Worm (Caenorhabditis elegans) whole organism, L4 larva: ENCODE measurements around the gene F36D4.6.

ENCODE experiments used
- Y48G9A.11 ChIP-seq: fragments of 200-800 bp; sonication (Bioruptor generic); IDR thresholded peaks from 2 replicates; pipeline ENCODE4 v1.3.6; 2022; ENCODE audit warnings: missing genetic modification reagents, missing genetic modification characterization, missing compliant biosample characterization
- ZK337.2 ChIP-seq: fragments of 200-800 bp; sonication (Bioruptor generic); IDR thresholded peaks from 2 replicates; pipeline ENCODE4 v1.3.6; 2022; ENCODE audit warnings: missing genetic modification reagents, missing genetic modification characterization, missing compliant biosample characterization
- ama-1 ChIP-seq: fragments of 150-350 bp; optimal IDR thresholded peaks from 2 replicates; lab custom pipeline; 2014; ENCODE audit warnings: inconsistent platforms, mixed read lengths
- daf-16 ChIP-seq, 3 experiments: sonication (generic microtip); optimal IDR thresholded peaks; 2 replicates each; lab custom pipeline; 2016 to 2017; ENCODE audit warnings: missing genetic modification characterization in 3 of 3, missing genetic modification reagents in 3 of 3, mild to moderate bottlenecking in 2 of 3, missing compliant biosample characterization in 2 of 3, missing biosample characterization in 1 of 3, moderate library complexity in 1 of 3
- dmd-8 ChIP-seq: fragments of 200-800 bp; sonication (Bioruptor generic); IDR thresholded peaks from 2 replicates; pipeline ENCODE4 v1.3.6; 2022; ENCODE audit warnings: missing genetic modification characterization, missing compliant biosample characterization
- fos-1 ChIP-seq: fragments of 150-350 bp; optimal IDR thresholded peaks from 2 replicates; lab custom pipeline; 2014; ENCODE audit warnings: missing biosample characterization, missing genetic modification characterization
- pqm-1 ChIP-seq: sonication (generic microtip); optimal IDR thresholded peaks from 2 replicates; lab custom pipeline; 2017; ENCODE audit warnings: missing biosample characterization, missing genetic modification characterization
- sdz-12 ChIP-seq: fragments of 200-800 bp; sonication (Bioruptor generic); optimal IDR thresholded peaks from 2 replicates; lab custom pipeline; 2018; ENCODE audit warnings: mild to moderate bottlenecking, missing genetic modification characterization, missing compliant biosample characterization
- skn-1 ChIP-seq: fragments of 150-350 bp; optimal IDR thresholded peaks from 2 replicates; lab custom pipeline; 2014; ENCODE audit warnings: missing biosample characterization, missing genetic modification characterization
- tag-97 ChIP-seq: fragments of 200-800 bp; sonication (Bioruptor generic); IDR thresholded peaks from 2 replicates; pipeline ENCODE4 v1.3.6; 2022; ENCODE audit warnings: missing genetic modification characterization, missing compliant biosample characterization
- unc-39 ChIP-seq: sonication (generic microtip); optimal IDR thresholded peaks from 2 replicates; lab custom pipeline; 2017; ENCODE audit warnings: missing biosample characterization, missing genetic modification characterization
- unc-62 ChIP-seq, 3 experiments: fragments of 150-350 bp in 1 of 3; sonication (generic microtip); optimal IDR thresholded peaks in 2 of 3; peaks in 1 of 3; 1 replicate in 1 of 3; 2 replicates in 2 of 3; lab custom pipeline; 2014 to 2017; ENCODE audit warnings: missing biosample characterization in 3 of 3, missing genetic modification characterization in 3 of 3, missing genetic modification reagents in 3 of 3, missing genotype in 1 of 3
- zag-1 ChIP-seq: fragments of 150-350 bp; optimal IDR thresholded peaks from 2 replicates; lab custom pipeline; 2014; ENCODE audit warnings: missing biosample characterization, missing genetic modification characterization
- zip-11 ChIP-seq: fragments of 200-800 bp; sonication (Bioruptor generic); IDR thresholded peaks from 2 replicates; pipeline ENCODE4 v1.3.6; 2022; ENCODE audit warnings: missing genetic modification characterization, missing compliant biosample characterization

- TF ChIP-seq skn-1 = no peak
- no peak for TF ChIP-seq ama-1 (lab: Kevin White, UChicago)
- TF ChIP-seq sdz-12 (GFP tag; lab: Kevin White, UChicago) = no peak
- no peak for TF ChIP-seq fos-1 (tag; lab: Kevin White, UChicago)
- TF ChIP-seq pqm-1 (tag; lab: Kevin White, UChicago) = no peak
- TF ChIP-seq daf-16 (GFP tag; optimal IDR thresholded peaks at IDR 0.05; lab: Kevin White, UChicago) = no peak
- no peak for TF ChIP-seq daf-16 (tag; optimal IDR thresholded peaks at IDR 0.05; lab: Kevin White, UChicago)
- TF ChIP-seq unc-39 (tag; lab: Kevin White, UChicago) = no peak
- TF ChIP-seq Y48G9A.11 (GFP tag; lab: Robert Waterston, UW) = no peak
- TF ChIP-seq tag-97 (GFP tag; lab: Robert Waterston, UW) = no peak
- TF ChIP-seq zag-1 (tag; lab: Kevin White, UChicago) = no peak
- no peak for TF ChIP-seq unc-62 (GFP tag; optimal IDR thresholded peaks at IDR 0.05 in 1 of 2; lab: Kevin White, UChicago)
- no peak for TF ChIP-seq unc-62 (tag; optimal IDR thresholded peaks at IDR 0.05; lab: Kevin White, UChicago)
- no peak for TF ChIP-seq dmd-8
- TF ChIP-seq zip-11 = no peak
- TF ChIP-seq ZK337.2 (GFP tag; lab: Robert Waterston, UW) = no peak
These were observed at the start of gene F36D4.6 for ce11 chrV:9427075-9427474.
